Fruit fly (Drosophila melanogaster) whole organism, embryonic: ENCODE data around the gene Tbca.

ENCODE experiments used
- Atf-2 ChIP-seq: fragments of 200-800 bp; sonication (Bioruptor generic); optimal IDR thresholded peaks from 2 replicates; lab custom pipeline; 2016; ENCODE audit warnings: missing biosample characterization, missing genetic modification characterization
- CG13775 ChIP-seq: fragments of 200-800 bp; sonication (Bioruptor generic); optimal IDR thresholded peaks from 3 replicates; lab custom pipeline; 2017; ENCODE audit warnings: missing biosample characterization, mild to moderate bottlenecking, missing genetic modification characterization
- CG14441 ChIP-seq: fragments of 200-800 bp; sonication (Bioruptor generic); IDR thresholded peaks from 2 replicates; pipeline ENCODE4 v1.3.6; 2022; ENCODE audit warnings: missing biosample characterization, missing genetic modification characterization
- CG15011 ChIP-seq: fragments of 200-800 bp; sonication (Bioruptor generic); optimal IDR thresholded peaks from 3 replicates; lab custom pipeline; 2018; ENCODE audit warnings: missing biosample characterization, mild to moderate bottlenecking, missing genetic modification characterization
- CG15601 ChIP-seq: fragments of 200-800 bp; sonication (Bioruptor generic); optimal IDR thresholded peaks from 3 replicates; lab custom pipeline; 2019; ENCODE audit warnings: missing biosample characterization, mild to moderate bottlenecking, missing genetic modification characterization, moderate library complexity
- CG17385 ChIP-seq: fragments of 200-800 bp; sonication (Bioruptor generic); optimal IDR thresholded peaks from 3 replicates; lab custom pipeline; 2018; ENCODE audit warnings: missing biosample characterization, mild to moderate bottlenecking, missing genetic modification characterization
- CG17802 ChIP-seq: fragments of 200-800 bp; sonication (Bioruptor generic); optimal IDR thresholded peaks from 2 replicates; lab custom pipeline; 2018; ENCODE audit warnings: missing biosample characterization, mild to moderate bottlenecking, missing genetic modification characterization, moderate library complexity
- CG18011 ChIP-seq: fragments of 200-800 bp; sonication (Bioruptor generic); optimal IDR thresholded peaks from 2 replicates; lab custom pipeline; 2017; ENCODE audit warnings: missing biosample characterization, missing genetic modification characterization, mild to moderate bottlenecking, moderate library complexity, missing genotype
- CG18619 ChIP-seq: fragments of 200-800 bp; sonication (Bioruptor generic); optimal IDR thresholded peaks from 3 replicates; lab custom pipeline; 2017; ENCODE audit warnings: missing biosample characterization, mild to moderate bottlenecking, missing genetic modification characterization
- CG2120 ChIP-seq: fragments of 200-800 bp; sonication (Bioruptor generic); optimal IDR thresholded peaks from 3 replicates; lab custom pipeline; 2016; ENCODE audit warnings: missing biosample characterization, missing genetic modification characterization
- CG30431 ChIP-seq: fragments of 200-800 bp; sonication (Bioruptor generic); optimal IDR thresholded peaks from 2 replicates; lab custom pipeline; 2017; ENCODE audit warnings: missing biosample characterization, missing genetic modification characterization
- CG31365 ChIP-seq: fragments of 200-800 bp; sonication (Bioruptor generic); optimal IDR thresholded peaks from 2 replicates; lab custom pipeline; 2018; ENCODE audit warnings: missing biosample characterization, mild to moderate bottlenecking, missing genetic modification characterization
- CG31388 ChIP-seq: fragments of 200-800 bp; sonication (Bioruptor generic); optimal IDR thresholded peaks from 2 replicates; lab custom pipeline; 2016; ENCODE audit warnings: missing biosample characterization, missing genetic modification characterization
- CG34376 ChIP-seq: fragments of 200-800 bp; sonication (Bioruptor generic); optimal IDR thresholded peaks from 2 replicates; lab custom pipeline; 2018; ENCODE audit warnings: missing biosample characterization, mild to moderate bottlenecking, missing genetic modification characterization
- CG3847 ChIP-seq: fragments of 200-800 bp; sonication (Bioruptor generic); IDR thresholded peaks from 2 replicates; pipeline ENCODE4 v1.3.6; 2022; ENCODE audit warnings: missing biosample characterization, missing genetic modification characterization
- CG6854 ChIP-seq: fragments of 200-800 bp; sonication (Bioruptor generic); optimal IDR thresholded peaks from 3 replicates; lab custom pipeline; 2017; ENCODE audit warnings: missing biosample characterization, mild to moderate bottlenecking, missing genetic modification characterization
- CG8281 ChIP-seq: fragments of 200-800 bp; sonication (Bioruptor generic); optimal IDR thresholded peaks from 2 replicates; lab custom pipeline; 2018; ENCODE audit warnings: missing biosample characterization, mild to moderate bottlenecking, missing genetic modification characterization, moderate library complexity
- CG8290 ChIP-seq, 3 experiments: fragments of 200-800 bp; sonication (Bioruptor generic); optimal IDR thresholded peaks; 2 replicates each; lab custom pipeline; 2016 to 2019; ENCODE audit warnings: missing biosample characterization in 3 of 3, missing genetic modification characterization in 3 of 3, mild to moderate bottlenecking in 2 of 3, moderate library complexity in 1 of 3
- CG8388 ChIP-seq: fragments of 200-800 bp; sonication (Bioruptor generic); optimal IDR thresholded peaks from 2 replicates; lab custom pipeline; 2019; ENCODE audit warnings: missing biosample characterization, mild to moderate bottlenecking, missing genetic modification characterization, moderate library complexity
- CG9215 ChIP-seq: fragments of 200-800 bp; sonication (Bioruptor generic); IDR thresholded peaks from 2 replicates; pipeline ENCODE4 v1.3.6; 2022; ENCODE audit warnings: missing biosample characterization, missing genetic modification characterization
- CG9437 ChIP-seq: fragments of 200-800 bp; sonication (Bioruptor generic); optimal IDR thresholded peaks from 2 replicates; lab custom pipeline; 2018; ENCODE audit warnings: missing biosample characterization, mild to moderate bottlenecking, missing genetic modification characterization
- CG9727 ChIP-seq: fragments of 200-800 bp; sonication (Bioruptor generic); optimal IDR thresholded peaks from 3 replicates; lab custom pipeline; 2017; ENCODE audit warnings: missing biosample characterization, mild to moderate bottlenecking, missing genetic modification characterization
- CTCF ChIP-seq: fragments of 200-800 bp; sonication (Bioruptor generic); optimal IDR thresholded peaks from 2 replicates; lab custom pipeline; 2017; ENCODE audit warnings: missing biosample characterization, mild to moderate bottlenecking, missing genetic modification characterization, moderate library complexity
- Fer3 ChIP-seq: fragments of 200-800 bp; sonication (Bioruptor generic); optimal IDR thresholded peaks from 2 replicates; lab custom pipeline; 2018; ENCODE audit warnings: missing biosample characterization, mild to moderate bottlenecking, missing genetic modification characterization, moderate library complexity
- Hr51 ChIP-seq, 2 experiments: fragments of 200-800 bp; sonication (Bioruptor generic); optimal IDR thresholded peaks; 2 replicates in 1 of 2; 3 replicates in 1 of 2; lab custom pipeline; 2016 to 2018; ENCODE audit warnings: missing biosample characterization in 2 of 2, missing genetic modification characterization in 2 of 2, mild to moderate bottlenecking in 1 of 2, moderate library complexity in 1 of 2
- Jarid2 ChIP-seq: fragments of 200-800 bp; sonication (Bioruptor generic); optimal IDR thresholded peaks from 3 replicates; lab custom pipeline; 2017; ENCODE audit warnings: mild to moderate bottlenecking, missing biosample characterization, missing genetic modification reagents, missing genetic modification characterization
- Kr ChIP-seq: fragments of 200-800 bp; sonication (Bioruptor generic); optimal IDR thresholded peaks from 2 replicates; lab custom pipeline; 2017; ENCODE audit warnings: missing biosample characterization, mild to moderate bottlenecking, missing genetic modification characterization
- Lhr ChIP-seq: fragments of 200-800 bp; sonication (Bioruptor generic); optimal IDR thresholded peaks from 3 replicates; lab custom pipeline; 2017; ENCODE audit warnings: mild to moderate bottlenecking, missing biosample characterization, missing genetic modification reagents, missing genetic modification characterization
- MBD-R2 ChIP-seq: fragments of 200-800 bp; sonication (Bioruptor generic); IDR thresholded peaks from 2 replicates; pipeline ENCODE4 v1.3.6; 2022; ENCODE audit warnings: missing biosample characterization, missing genetic modification characterization
- Mes4 ChIP-seq: fragments of 200-800 bp; sonication (Bioruptor generic); optimal IDR thresholded peaks from 2 replicates; lab custom pipeline; 2016; ENCODE audit warnings: missing biosample characterization, missing genetic modification characterization
- Sox102F ChIP-seq: fragments of 200-800 bp; sonication (Bioruptor generic); optimal IDR thresholded peaks from 2 replicates; lab custom pipeline; 2018; ENCODE audit warnings: missing biosample characterization, mild to moderate bottlenecking, missing genetic modification characterization, moderate library complexity
- az2 ChIP-seq: fragments of 200-800 bp; sonication (Bioruptor generic); optimal IDR thresholded peaks from 3 replicates; lab custom pipeline; 2016; ENCODE audit warnings: missing biosample characterization, missing genetic modification characterization
- chm ChIP-seq: fragments of 200-800 bp; sonication (Bioruptor generic); IDR thresholded peaks from 2 replicates; pipeline ENCODE4 v1.3.6; 2022; ENCODE audit warnings: missing biosample characterization, missing genetic modification characterization
- dpn ChIP-seq, 2 experiments: fragments of 200-800 bp; sonication (Bioruptor generic); optimal IDR thresholded peaks; 3 replicates each; lab custom pipeline; 2016; ENCODE audit warnings: missing biosample characterization in 2 of 2, missing genetic modification characterization in 2 of 2
- ems ChIP-seq: fragments of 200-800 bp; sonication (Bioruptor generic); optimal IDR thresholded peaks from 3 replicates; lab custom pipeline; 2016; ENCODE audit warnings: missing biosample characterization, missing genetic modification characterization
- grau ChIP-seq: fragments of 200-800 bp; optimal IDR thresholded peaks from 3 replicates; lab custom pipeline; 2019; ENCODE audit warnings: missing biosample characterization, mild to moderate bottlenecking, missing genetic modification characterization, moderate library complexity
- h ChIP-seq: fragments of >200 bp; optimal IDR thresholded peaks from 2 replicates; lab custom pipeline; 2017
- ham ChIP-seq: fragments of 200-800 bp; sonication (Bioruptor generic); IDR thresholded peaks from 2 replicates; pipeline ENCODE4 v1.3.6; 2022; ENCODE audit warnings: missing biosample characterization, missing genetic modification characterization
- jing ChIP-seq: fragments of 200-800 bp; sonication (Bioruptor generic); optimal IDR thresholded peaks from 2 replicates; lab custom pipeline; 2018; ENCODE audit warnings: missing biosample characterization, mild to moderate bottlenecking, missing genetic modification characterization
- kni ChIP-seq: fragments of 200-800 bp; sonication (Bioruptor generic); optimal IDR thresholded peaks from 3 replicates; lab custom pipeline; 2017; ENCODE audit warnings: mild to moderate bottlenecking, missing biosample characterization, missing genetic modification reagents, missing genetic modification characterization
- oc ChIP-seq: fragments of 200-800 bp; sonication (Bioruptor generic); optimal IDR thresholded peaks from 2 replicates; lab custom pipeline; 2018; ENCODE audit warnings: missing biosample characterization, mild to moderate bottlenecking, missing genetic modification characterization, moderate library complexity
- p53 ChIP-seq: fragments of 200-800 bp; sonication (Bioruptor generic); optimal IDR thresholded peaks from 2 replicates; lab custom pipeline; 2016; ENCODE audit warnings: missing biosample characterization, missing genetic modification characterization
- ranshi ChIP-seq: fragments of 200-800 bp; sonication (Bioruptor generic); IDR thresholded peaks from 2 replicates; pipeline ENCODE4 v1.3.6; 2022; ENCODE audit warnings: missing biosample characterization, missing genetic modification characterization
- sens-2 ChIP-seq: fragments of 200-800 bp; sonication (Bioruptor generic); IDR thresholded peaks from 2 replicates; pipeline ENCODE4 v1.3.6; 2022; ENCODE audit warnings: missing biosample characterization, missing genetic modification characterization
- slp2 ChIP-seq: fragments of 200-800 bp; sonication (Bioruptor generic); optimal IDR thresholded peaks from 2 replicates; lab custom pipeline; 2016; ENCODE audit warnings: missing biosample characterization, missing genetic modification characterization
- so ChIP-seq: fragments of 200-800 bp; sonication (Bioruptor generic); IDR thresholded peaks from 3 replicates; pipeline ENCODE4 v1.3.6; 2022; ENCODE audit warnings: missing biosample characterization, missing genetic modification characterization
- sob ChIP-seq: fragments of 200-800 bp; sonication (Bioruptor generic); IDR thresholded peaks from 2 replicates; pipeline ENCODE4 v1.3.6; 2022; ENCODE audit warnings: missing biosample characterization, missing genetic modification characterization
- unc-4 ChIP-seq: fragments of 200-800 bp; sonication (Bioruptor generic); IDR thresholded peaks from 2 replicates; pipeline ENCODE4 v1.3.6; 2022; ENCODE audit warnings: missing biosample characterization, missing genetic modification characterization; ENCODE audit not compliant: partially characterized antibody
- zfh1 ChIP-seq: fragments of 200-800 bp; sonication (Bioruptor generic); IDR thresholded peaks from 3 replicates; pipeline ENCODE4 v1.3.6; 2022; ENCODE audit warnings: missing biosample characterization, missing genetic modification characterization

The Tbca gene

dm6 chr3R:31776583-31777362, 33.5 kb downstream of the Tbca start, which contains the start of the genes CG2126 and faf (continued):
- TF ChIP-seq oc (peak; percentile 58), CG2120 (GFP tag; lab: Kevin White, UChicago) (peak; percentile 77), p53 (GFP tag; lab: Kevin White, UChicago) (no peak), Mes4 (GFP tag; lab: Kevin White, UChicago) (no peak), CG6854 (GFP tag; lab: Kevin White, UChicago) (peak; percentile 14), CG8388 (peak; percentile 77), CG18619 (GFP tag; lab: Kevin White, UChicago) (peak; percentile 59), CG8290 (GFP tag; optimal IDR thresholded peaks at IDR 0.05; lab: Kevin White, UChicago) (peak; percentile 44), CG8290 (tag; optimal IDR thresholded peaks at IDR 0.05; lab: Kevin White, UChicago) (no peak), sob (GFP tag; lab: Robert Waterston, UW) (peak; percentile 64), CG30431 (GFP tag; lab: Kevin White, UChicago) (peak; percentile 25), CG9437 (GFP tag; lab: Kevin White, UChicago) (peak; percentile 70), MBD-R2 (GFP tag; lab: Robert Waterston, UW) (peak; percentile 29), sens-2 (GFP tag; lab: Robert Waterston, UW) (0 out of 2 replicates have a peak, but pooled peaks have one; percentile 51), grau (tag; lab: Kevin White, UChicago) (peak; percentile 79), az2 (GFP tag; lab: Kevin White, UChicago) (peak; percentile 75), unc-4 (GFP tag; lab: Robert Waterston, UW) (peak; percentile 50; the same call in 1 of the 2 replicates), CG17385 (GFP tag; lab: Kevin White, UChicago) (peak; percentile 77), CG31388 (GFP tag; lab: Kevin White, UChicago) (peak; percentile 48), CG9215 (GFP tag; lab: Robert Waterston, UW) (peak; percentile 63), Hr51 (GFP tag; optimal IDR thresholded peaks at IDR 0.05; lab: Kevin White, UChicago) (peak; percentile 10 to 84), Kr (GFP tag; lab: Kevin White, UChicago) (no peak), CG31365 (no peak), chm (GFP tag; lab: Robert Waterston, UW) (peak; percentile 51; the same call in 1 of the 2 replicates), CG15011 (GFP tag; lab: Kevin White, UChicago) (peak; percentile 59), CG14441 (GFP tag; lab: Robert Waterston, UW) (peak; percentile 76), ranshi (peak; percentile 73), h (lab: Kevin White, UChicago) (no peak), Fer3 (tag; lab: Kevin White, UChicago) (peak; percentile 74), Jarid2 (GFP tag; lab: Kevin White, UChicago) (no peak), kni (GFP tag; lab: Kevin White, UChicago) (peak; percentile 56), CG9727 (peak; percentile 80), ems (GFP tag; lab: Kevin White, UChicago) (peak; percentile 47), zfh1 (peak; percentile 72; the same call in 2 of the 3 replicates), Atf-2 (GFP tag; lab: Kevin White, UChicago) (peak; percentile 34), CTCF (GFP tag; lab: Kevin White, UChicago) (no peak), CG13775 (GFP tag; lab: Kevin White, UChicago) (peak; percentile 79), CG3847 (peak; percentile 71), CG8281 (tag; lab: Kevin White, UChicago) (peak; percentile 49), Sox102F (GFP tag; lab: Kevin White, UChicago) (peak; percentile 82), CG34376 (GFP tag; lab: Kevin White, UChicago) (peak; percentile 22), CG18011 (GFP tag; lab: Kevin White, UChicago) (peak; percentile 57), dpn (GFP tag; optimal IDR thresholded peaks at IDR 0.05; lab: Kevin White, UChicago) (peak; percentile 64 to 85), ham (GFP tag; lab: Robert Waterston, UW) (no peak), CG15601 (tag; lab: Kevin White, UChicago) (peak; percentile 74), so (peak; percentile 37; the same call in 1 of the 3 replicates), jing (GFP tag; lab: Kevin White, UChicago) (no peak), Lhr (GFP tag; lab: Kevin White, UChicago) (peak; percentile 38), CG17802 (tag; lab: Kevin White, UChicago) (peak; percentile 35), slp2 (GFP tag; lab: Kevin White, UChicago) (peak; percentile 1)
